Fruit fly (Drosophila melanogaster) whole organism, embryonic: Measurements from ENCODE around the gene CG11891.

Experiments
- BtbVII ChIP-seq: fragments of 200-800 bp; sonication (Bioruptor generic); optimal IDR thresholded peaks from 3 replicates; lab custom pipeline; 2017; ENCODE audit warnings: missing biosample characterization, mild to moderate bottlenecking, missing genetic modification characterization
- CG10654 ChIP-seq: fragments of 200-800 bp; sonication (Bioruptor generic); optimal IDR thresholded peaks from 2 replicates; lab custom pipeline; 2016; ENCODE audit warnings: missing biosample characterization, missing genetic modification characterization
- CG10959 ChIP-seq: fragments of 200-800 bp; sonication (Bioruptor generic); IDR thresholded peaks from 2 replicates; pipeline ENCODE4 v1.3.6; 2022; ENCODE audit warnings: missing biosample characterization, missing genetic modification characterization
- CG11560 ChIP-seq: fragments of 200-800 bp; sonication (Bioruptor generic); IDR thresholded peaks from 3 replicates; pipeline ENCODE4 v1.3.6; 2022; ENCODE audit warnings: missing biosample characterization, missing genetic modification characterization
- CG12104 ChIP-seq: fragments of 200-800 bp; sonication (Bioruptor generic); optimal IDR thresholded peaks from 3 replicates; lab custom pipeline; 2016; ENCODE audit warnings: missing biosample characterization, missing genetic modification characterization
- CG13775 ChIP-seq: fragments of 200-800 bp; sonication (Bioruptor generic); optimal IDR thresholded peaks from 3 replicates; lab custom pipeline; 2017; ENCODE audit warnings: missing biosample characterization, mild to moderate bottlenecking, missing genetic modification characterization
- CG15514 ChIP-seq: fragments of 200-800 bp; sonication (Bioruptor generic); optimal IDR thresholded peaks from 3 replicates; lab custom pipeline; 2017; ENCODE audit warnings: missing biosample characterization, missing genetic modification characterization, mild to moderate bottlenecking, moderate library complexity, missing genetic modification reagents
- CG16813 ChIP-seq: fragments of 200-800 bp; sonication (Bioruptor generic); IDR thresholded peaks from 3 replicates; pipeline ENCODE4 v1.3.6; 2022; ENCODE audit warnings: missing biosample characterization, missing genetic modification characterization; ENCODE audit not compliant: partially characterized antibody
- CG17385 ChIP-seq: fragments of 200-800 bp; sonication (Bioruptor generic); optimal IDR thresholded peaks from 3 replicates; lab custom pipeline; 2018; ENCODE audit warnings: missing biosample characterization, mild to moderate bottlenecking, missing genetic modification characterization
- CG3065 ChIP-seq: fragments of 200-800 bp; sonication (Bioruptor generic); optimal IDR thresholded peaks from 2 replicates; lab custom pipeline; 2016; ENCODE audit warnings: missing biosample characterization, missing genetic modification characterization
- CG3281 ChIP-seq: fragments of 200-800 bp; sonication (Bioruptor generic); optimal IDR thresholded peaks from 3 replicates; lab custom pipeline; 2017; ENCODE audit warnings: missing biosample characterization, mild to moderate bottlenecking, missing genetic modification characterization
- CG3407 ChIP-seq: fragments of 200-800 bp; sonication (Bioruptor generic); optimal IDR thresholded peaks from 2 replicates; lab custom pipeline; 2018; ENCODE audit warnings: missing biosample characterization, mild to moderate bottlenecking, missing genetic modification characterization
- CG4282 ChIP-seq: fragments of 200-800 bp; sonication (Bioruptor generic); optimal IDR thresholded peaks from 2 replicates; lab custom pipeline; 2016; ENCODE audit warnings: missing biosample characterization, missing genetic modification characterization
- CG4730 ChIP-seq: fragments of 200-800 bp; sonication (Bioruptor generic); IDR thresholded peaks from 2 replicates; pipeline ENCODE4 v1.3.6; 2022; ENCODE audit warnings: missing biosample characterization, missing genetic modification characterization
- CG6765 ChIP-seq: fragments of 200-800 bp; sonication (Bioruptor generic); optimal IDR thresholded peaks from 3 replicates; lab custom pipeline; 2017; ENCODE audit warnings: missing biosample characterization, mild to moderate bottlenecking, missing genetic modification characterization
- CG7928 ChIP-seq: fragments of 200-800 bp; sonication (Bioruptor generic); optimal IDR thresholded peaks from 2 replicates; lab custom pipeline; 2017; ENCODE audit warnings: missing biosample characterization, mild to moderate bottlenecking, missing genetic modification characterization
- CG8290 ChIP-seq, 3 experiments: fragments of 200-800 bp; sonication (Bioruptor generic); optimal IDR thresholded peaks; 2 replicates each; lab custom pipeline; 2016 to 2019; ENCODE audit warnings: missing biosample characterization in 3 of 3, missing genetic modification characterization in 3 of 3, mild to moderate bottlenecking in 2 of 3, moderate library complexity in 1 of 3
- CG8924 ChIP-seq: fragments of 200-800 bp; optimal IDR thresholded peaks from 3 replicates; lab custom pipeline; 2019; ENCODE audit warnings: missing biosample characterization, mild to moderate bottlenecking, missing genetic modification characterization, moderate library complexity
- CoRest ChIP-seq: fragments of 200-800 bp; sonication (Bioruptor generic); optimal IDR thresholded peaks from 3 replicates; lab custom pipeline; 2018; ENCODE audit warnings: missing biosample characterization, mild to moderate bottlenecking, missing genetic modification characterization, moderate library complexity
- CrebB ChIP-seq: fragments of 200-800 bp; sonication (Bioruptor generic); optimal IDR thresholded peaks from 3 replicates; lab custom pipeline; 2018; ENCODE audit warnings: missing biosample characterization, mild to moderate bottlenecking, missing genetic modification characterization
- Gug ChIP-seq: fragments of 200-800 bp; sonication (Bioruptor generic); IDR thresholded peaks from 4 replicates; pipeline ENCODE4 v1.3.6; 2022; ENCODE audit warnings: missing biosample characterization, missing genetic modification characterization
- HLH3B ChIP-seq: fragments of 200-800 bp; sonication (Bioruptor generic); IDR thresholded peaks from 2 replicates; pipeline ENCODE4 v1.3.6; 2022; ENCODE audit warnings: missing biosample characterization, missing genetic modification characterization
- NFAT ChIP-seq: fragments of 200-800 bp; sonication (Bioruptor generic); IDR thresholded peaks from 2 replicates; pipeline ENCODE4 v1.3.6; 2022; ENCODE audit warnings: missing biosample characterization, missing genetic modification characterization
- Oli ChIP-seq: fragments of 200-800 bp; sonication (Bioruptor generic); optimal IDR thresholded peaks from 2 replicates; lab custom pipeline; 2018; ENCODE audit warnings: missing biosample characterization, mild to moderate bottlenecking, missing genetic modification characterization, moderate library complexity
- Ptx1 ChIP-seq: fragments of 200-800 bp; sonication (Bioruptor generic); IDR thresholded peaks from 2 replicates; pipeline ENCODE4 v1.3.6; 2022; ENCODE audit warnings: missing biosample characterization, missing genetic modification characterization
- Scr ChIP-seq: fragments of 200-800 bp; sonication (Bioruptor generic); IDR thresholded peaks from 2 replicates; pipeline ENCODE4 v1.3.6; 2022; ENCODE audit warnings: missing biosample characterization, missing genetic modification characterization; ENCODE audit not compliant: partially characterized antibody
- Trl ChIP-seq, 3 experiments: fragments of >200 bp in 2 of 3; fragments of 200-800 bp in 1 of 3; sonication (Bioruptor generic) in 1 of 3; optimal IDR thresholded peaks; 2 replicates in 1 of 3; 3 replicates in 2 of 3; lab custom pipeline; 2016 to 2017; ENCODE audit warnings: missing biosample characterization in 1 of 3, missing genetic modification characterization in 1 of 3
- aop ChIP-seq: fragments of 200-800 bp; sonication (Bioruptor generic); IDR thresholded peaks from 2 replicates; pipeline ENCODE4 v1.3.6; 2022; ENCODE audit warnings: missing biosample characterization, missing genetic modification characterization
- ara ChIP-seq: fragments of 200-800 bp; sonication (Bioruptor generic); IDR thresholded peaks from 2 replicates; pipeline ENCODE4 v1.3.6; 2022; ENCODE audit warnings: missing biosample characterization, missing genetic modification characterization
- dan ChIP-seq: fragments of 200-800 bp; sonication (Bioruptor generic); IDR thresholded peaks from 2 replicates; pipeline ENCODE4 v1.3.6; 2022; ENCODE audit warnings: missing biosample characterization, missing genetic modification characterization
- esg ChIP-seq: fragments of 200-800 bp; sonication (Bioruptor generic); conservative IDR thresholded peaks from 2 replicates; pipeline ENCODE4 v1.3.6; 2022; ENCODE audit warnings: missing biosample characterization, missing genetic modification characterization
- ewg ChIP-seq: fragments of 200-800 bp; sonication (Bioruptor generic); optimal IDR thresholded peaks from 3 replicates; lab custom pipeline; 2017; ENCODE audit warnings: mild to moderate bottlenecking, missing biosample characterization, missing genetic modification reagents, missing genetic modification characterization
- eyg ChIP-seq: fragments of 200-800 bp; sonication (Bioruptor generic); optimal IDR thresholded peaks from 3 replicates; lab custom pipeline; 2016; ENCODE audit warnings: missing biosample characterization, missing genetic modification characterization
- fd102C ChIP-seq: fragments of 200-800 bp; sonication (Bioruptor generic); optimal IDR thresholded peaks from 2 replicates; lab custom pipeline; 2018; ENCODE audit warnings: missing biosample characterization, mild to moderate bottlenecking, missing genetic modification characterization, moderate library complexity
- ham ChIP-seq: fragments of 200-800 bp; sonication (Bioruptor generic); IDR thresholded peaks from 2 replicates; pipeline ENCODE4 v1.3.6; 2022; ENCODE audit warnings: missing biosample characterization, missing genetic modification characterization
- kni ChIP-seq: fragments of 200-800 bp; sonication (Bioruptor generic); optimal IDR thresholded peaks from 3 replicates; lab custom pipeline; 2017; ENCODE audit warnings: mild to moderate bottlenecking, missing biosample characterization, missing genetic modification reagents, missing genetic modification characterization
- lmd ChIP-seq: fragments of 200-800 bp; sonication (Bioruptor generic); IDR thresholded peaks from 2 replicates; pipeline ENCODE4 v1.3.6; 2022; ENCODE audit warnings: missing biosample characterization, missing genetic modification characterization
- nau ChIP-seq: fragments of 200-800 bp; sonication (Bioruptor generic); optimal IDR thresholded peaks from 3 replicates; lab custom pipeline; 2017; ENCODE audit warnings: missing biosample characterization, mild to moderate bottlenecking, missing genetic modification characterization, missing genetic modification reagents
- org-1 ChIP-seq: fragments of 200-800 bp; sonication (Bioruptor generic); optimal IDR thresholded peaks from 2 replicates; lab custom pipeline; 2017; ENCODE audit warnings: missing biosample characterization, missing genetic modification characterization
- prd ChIP-seq, 3 experiments: fragments of >200 bp in 2 of 3; fragments of 200-800 bp in 1 of 3; sonication (Bioruptor generic) in 1 of 3; optimal IDR thresholded peaks in 2 of 3; IDR thresholded peaks in 1 of 3; 2 replicates in 2 of 3; 3 replicates in 1 of 3; pipeline versions ENCODE4 v1.3.6 to Lab custom; 2017 to 2022; ENCODE audit warnings: missing biosample characterization in 1 of 3, missing genetic modification characterization in 1 of 3
- row ChIP-seq: fragments of 200-800 bp; sonication (Bioruptor generic); IDR thresholded peaks from 3 replicates; pipeline ENCODE4 v1.3.6; 2022; ENCODE audit warnings: missing biosample characterization, missing genetic modification characterization
- sens ChIP-seq: fragments of 200-800 bp; sonication (Bioruptor generic); peaks from one replicate; lab custom pipeline; 2016; ENCODE audit warnings: missing biosample characterization, missing genetic modification characterization
- slou ChIP-seq: fragments of 200-800 bp; sonication (Bioruptor generic); optimal IDR thresholded peaks from 3 replicates; lab custom pipeline; 2016; ENCODE audit warnings: missing biosample characterization, missing genetic modification characterization
- ssp ChIP-seq: fragments of 200-800 bp; sonication (Bioruptor generic); IDR thresholded peaks from 2 replicates; pipeline ENCODE4 v1.3.6; 2022; ENCODE audit warnings: missing biosample characterization, missing genetic modification characterization
- stwl ChIP-seq: fragments of 200-800 bp; sonication (Bioruptor generic); optimal IDR thresholded peaks from 3 replicates; lab custom pipeline; 2018; ENCODE audit warnings: missing biosample characterization, mild to moderate bottlenecking, missing genetic modification characterization, moderate library complexity
- tup ChIP-seq: fragments of 200-800 bp; sonication (Bioruptor generic); optimal IDR thresholded peaks from 2 replicates; lab custom pipeline; 2016; ENCODE audit warnings: missing biosample characterization, mild to moderate bottlenecking, missing genetic modification characterization, moderate library complexity
- zen ChIP-seq: fragments of 200-800 bp; sonication (Bioruptor generic); optimal IDR thresholded peaks from 3 replicates; lab custom pipeline; 2018; ENCODE audit warnings: missing biosample characterization, mild to moderate bottlenecking, missing genetic modification characterization, moderate library complexity
- zen2 ChIP-seq: fragments of 200-800 bp; sonication (Bioruptor generic); IDR thresholded peaks from 3 replicates; pipeline ENCODE4 v1.3.6; 2022; ENCODE audit warnings: missing biosample characterization, missing genetic modification characterization; ENCODE audit not compliant: partially characterized antibody

Gene CG11891

DNA sequence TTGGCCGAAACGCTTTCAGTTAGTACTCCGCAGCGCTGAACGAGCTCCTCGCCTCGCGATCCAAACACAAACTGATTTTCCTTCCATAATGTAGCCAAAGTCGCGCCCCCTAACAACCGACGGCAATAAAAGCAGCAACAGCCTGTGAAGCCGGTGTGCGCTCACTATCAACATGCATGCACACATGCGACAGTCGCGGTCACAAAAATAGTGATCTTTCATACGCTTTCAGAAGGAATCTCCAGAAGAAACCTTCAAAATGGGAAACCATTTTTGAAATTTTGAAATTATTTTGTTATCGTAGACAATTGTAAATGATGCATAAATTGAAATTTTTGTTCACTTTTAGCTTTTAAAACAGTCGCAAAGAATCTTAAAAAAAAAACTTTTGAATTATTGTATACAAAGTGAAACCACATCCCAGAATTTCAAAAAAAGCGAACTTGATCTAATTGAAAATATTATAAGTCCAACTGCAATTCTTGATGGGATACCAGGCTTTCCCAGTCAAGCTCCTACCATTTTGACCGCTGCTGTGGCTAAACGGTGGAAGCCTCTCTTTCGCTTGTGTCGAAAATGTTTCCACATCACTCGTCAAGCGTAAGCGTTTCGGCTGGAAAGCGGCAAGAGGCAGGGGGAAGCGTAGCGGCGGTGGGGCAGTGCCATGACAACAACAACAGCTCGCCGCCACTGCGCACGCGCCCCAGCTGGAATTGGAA is 37.6 kb upstream of the CG11891 start, which contains the start of gene Cad96Cb (continued):
- TF ChIP-seq CrebB (tag; lab: Kevin White, UChicago) (peak; percentile 26), zen (peak; percentile 57), row (GFP tag; lab: Robert Waterston, UW) (peak; percentile 66; the same call in 2 of the 3 replicates), CG3407 (GFP tag; lab: Kevin White, UChicago) (peak; percentile 85), zen2 (GFP tag; lab: Robert Waterston, UW) (no peak), stwl (no peak), Ptx1 (GFP tag; lab: Robert Waterston, UW) (peak; percentile 70), CG12104 (GFP tag; lab: Kevin White, UChicago) (peak; percentile 86), CG7928 (GFP tag; lab: Kevin White, UChicago) (peak; percentile 7), ara (GFP tag; lab: Robert Waterston, UW) (peak; percentile 65; the same call in 1 of the 2 replicates), CG15514 (GFP tag; lab: Kevin White, UChicago) (peak; percentile 7), CoRest (tag; lab: Kevin White, UChicago) (peak; percentile 90), nau (GFP tag; lab: Kevin White, UChicago) (no peak), ssp (GFP tag; lab: Robert Waterston, UW) (peak; percentile 41), HLH3B (GFP tag; lab: Robert Waterston, UW) (peak; percentile 59), CG3065 (GFP tag; lab: Kevin White, UChicago) (peak; percentile 65), CG10654 (peak; percentile 67), Scr (no peak), Gug (peak; percentile 36; the same call in 2 of the 4 replicates), org-1 (GFP tag; lab: Kevin White, UChicago) (peak; percentile 87), CG6765 (GFP tag; lab: Kevin White, UChicago) (peak; percentile 63), fd102C (GFP tag; lab: Kevin White, UChicago) (no peak), CG3281 (GFP tag; lab: Kevin White, UChicago) (no peak), CG4282 (GFP tag; lab: Kevin White, UChicago) (peak; percentile 28), CG17385 (GFP tag; lab: Kevin White, UChicago) (peak; percentile 82), aop (GFP tag; lab: Robert Waterston, UW) (no peak), prd (optimal IDR thresholded peaks at IDR 0.05; lab: Kevin White, UChicago) (no peak), prd (GFP tag; IDR thresholded peaks at IDR 0.05; lab: Robert Waterston, UW) (peak; percentile 75), lmd (GFP tag; lab: Robert Waterston, UW) (peak; percentile 61; the same call in 1 of the 2 replicates), kni (peak; percentile 53), CG13775 (GFP tag; lab: Kevin White, UChicago) (peak; percentile 84), CG10959 (GFP tag; lab: Robert Waterston, UW) (peak; percentile 36), BtbVII (GFP tag; lab: Kevin White, UChicago) (peak; percentile 63), ewg (peak; percentile 75), CG4730 (no peak), Trl (optimal IDR thresholded peaks at IDR 0.05; lab: Kevin White, UChicago) (no peak), Trl (GFP tag; optimal IDR thresholded peaks at IDR 0.05; lab: Kevin White, UChicago) (peak; percentile 74), tup (GFP tag; lab: Kevin White, UChicago) (no peak), Oli (tag; lab: Kevin White, UChicago) (peak; percentile 90), eyg (GFP tag; lab: Kevin White, UChicago) (peak; percentile 75), slou (GFP tag; lab: Kevin White, UChicago) (peak; percentile 35), CG8290 (GFP tag; optimal IDR thresholded peaks at IDR 0.05; lab: Kevin White, UChicago) (no peak), CG8290 (tag; optimal IDR thresholded peaks at IDR 0.05; lab: Kevin White, UChicago) (peak in 1 of 2 experiments; percentile 3), sens (GFP tag; lab: Kevin White, UChicago) (peak; percentile 99), ham (GFP tag; lab: Robert Waterston, UW) (no peak), dan (peak; percentile 63; the same call in 1 of the 2 replicates), CG8924 (tag; lab: Kevin White, UChicago) (peak; percentile 86), NFAT (no peak), CG11560 (tag; lab: Robert Waterston, UW) (no peak), esg (GFP tag; lab: Robert Waterston, UW) (0 out of 2 replicates have a peak, but pooled peaks have one; percentile 46), CG16813 (GFP tag; lab: Robert Waterston, UW) (no peak)
